Fruit fly (Drosophila melanogaster) whole organism, embryonic: ENCODE results near the gene phol.

Experiments used
- Ada2b ChIP-seq: fragments of 200-800 bp; sonication (Bioruptor generic); IDR thresholded peaks from 2 replicates; pipeline ENCODE4 v1.3.6; 2022; ENCODE audit warnings: missing biosample characterization, missing genetic modification characterization
- CG10462 ChIP-seq: fragments of 200-800 bp; sonication (Bioruptor generic); optimal IDR thresholded peaks from 2 replicates; lab custom pipeline; 2016; ENCODE audit warnings: missing biosample characterization, missing genetic modification characterization
- CG10565 ChIP-seq: fragments of 200-800 bp; sonication (Bioruptor generic); optimal IDR thresholded peaks from 3 replicates; lab custom pipeline; 2016; ENCODE audit warnings: missing biosample characterization, mild to moderate bottlenecking, missing genetic modification characterization
- CG13287 ChIP-seq: fragments of 200-800 bp; sonication (Bioruptor generic); IDR thresholded peaks from 2 replicates; pipeline ENCODE4 v1.3.6; 2022; ENCODE audit warnings: missing biosample characterization, missing genetic modification characterization; ENCODE audit not compliant: partially characterized antibody
- CG1647 ChIP-seq: fragments of 200-800 bp; sonication (Bioruptor generic); optimal IDR thresholded peaks from 3 replicates; lab custom pipeline; 2016; ENCODE audit warnings: missing biosample characterization, missing genetic modification characterization
- CG16863 ChIP-seq: fragments of 200-800 bp; sonication (Bioruptor generic); optimal IDR thresholded peaks from 3 replicates; lab custom pipeline; 2016; ENCODE audit warnings: missing biosample characterization, missing genetic modification characterization
- CG17829 ChIP-seq: fragments of 200-800 bp; optimal IDR thresholded peaks from 2 replicates; lab custom pipeline; 2019; ENCODE audit warnings: missing biosample characterization, mild to moderate bottlenecking, missing genetic modification characterization, moderate library complexity
- CG18262 ChIP-seq: fragments of 200-800 bp; optimal IDR thresholded peaks from 3 replicates; lab custom pipeline; 2019; ENCODE audit warnings: missing biosample characterization, mild to moderate bottlenecking, missing genetic modification characterization, moderate library complexity
- CG2202 ChIP-seq: fragments of 200-800 bp; sonication (Bioruptor generic); optimal IDR thresholded peaks from 2 replicates; lab custom pipeline; 2018; ENCODE audit warnings: missing biosample characterization, mild to moderate bottlenecking, missing genetic modification characterization
- CG30403 ChIP-seq: fragments of 200-800 bp; sonication (Bioruptor generic); optimal IDR thresholded peaks from 3 replicates; lab custom pipeline; 2016; ENCODE audit warnings: missing biosample characterization, missing genetic modification characterization
- CG31441 ChIP-seq: fragments of 200-800 bp; sonication (Bioruptor generic); IDR thresholded peaks from 2 replicates; pipeline ENCODE4 v1.3.6; 2022; ENCODE audit warnings: missing biosample characterization, missing genetic modification characterization
- CG3163 ChIP-seq: fragments of 200-800 bp; sonication (Bioruptor generic); optimal IDR thresholded peaks from 3 replicates; lab custom pipeline; 2016; ENCODE audit warnings: missing biosample characterization, missing genetic modification characterization
- CG33557 ChIP-seq: fragments of 200-800 bp; sonication (Bioruptor generic); optimal IDR thresholded peaks from 2 replicates; lab custom pipeline; 2019; ENCODE audit warnings: missing biosample characterization, mild to moderate bottlenecking, missing genetic modification characterization, moderate library complexity
- CG3407 ChIP-seq: fragments of 200-800 bp; sonication (Bioruptor generic); optimal IDR thresholded peaks from 2 replicates; lab custom pipeline; 2018; ENCODE audit warnings: missing biosample characterization, mild to moderate bottlenecking, missing genetic modification characterization
- CG4424 ChIP-seq: fragments of 200-800 bp; sonication (Bioruptor generic); optimal IDR thresholded peaks from 3 replicates; lab custom pipeline; 2016; ENCODE audit warnings: missing biosample characterization, missing genetic modification characterization
- CG6791 ChIP-seq: fragments of 200-800 bp; sonication (Bioruptor generic); IDR thresholded peaks from 3 replicates; pipeline ENCODE4 v1.3.6; 2022; ENCODE audit warnings: missing biosample characterization, missing genetic modification characterization; ENCODE audit not compliant: partially characterized antibody
- CG9932 ChIP-seq: fragments of 200-800 bp; sonication (Bioruptor generic); IDR thresholded peaks from 2 replicates; pipeline ENCODE4 v1.3.6; 2022; ENCODE audit warnings: missing biosample characterization, missing genetic modification characterization
- D19A ChIP-seq: fragments of 200-800 bp; optimal IDR thresholded peaks from 3 replicates; lab custom pipeline; 2019; ENCODE audit warnings: missing biosample characterization, mild to moderate bottlenecking, missing genetic modification characterization, moderate library complexity
- Dp ChIP-seq: fragments of 200-800 bp; sonication (Bioruptor generic); optimal IDR thresholded peaks from 2 replicates; lab custom pipeline; 2018; ENCODE audit warnings: missing biosample characterization, mild to moderate bottlenecking, missing genetic modification characterization, moderate library complexity
- Dref ChIP-seq: fragments of 200-800 bp; sonication (Bioruptor generic); IDR thresholded peaks from 2 replicates; pipeline ENCODE4 v1.3.6; 2022; ENCODE audit warnings: missing biosample characterization, missing genetic modification characterization
- HLH4C ChIP-seq: fragments of 200-800 bp; sonication (Bioruptor generic); IDR thresholded peaks from 3 replicates; pipeline ENCODE4 v1.3.6; 2022; ENCODE audit warnings: missing biosample characterization, missing genetic modification characterization; ENCODE audit not compliant: partially characterized antibody
- HmgD ChIP-seq: fragments of 200-800 bp; sonication (Bioruptor generic); optimal IDR thresholded peaks from 3 replicates; lab custom pipeline; 2016; ENCODE audit warnings: missing biosample characterization, missing genetic modification characterization
- Mad ChIP-seq: fragments of 200-800 bp; sonication (Bioruptor generic); optimal IDR thresholded peaks from 2 replicates; lab custom pipeline; 2016; ENCODE audit warnings: missing biosample characterization, missing genetic modification characterization
- Poxn ChIP-seq: fragments of 200-800 bp; sonication (Bioruptor generic); IDR thresholded peaks from 2 replicates; pipeline ENCODE4 v1.3.6; 2022; ENCODE audit warnings: missing biosample characterization, missing genetic modification characterization
- Side ChIP-seq: fragments of 200-800 bp; sonication (Bioruptor generic); optimal IDR thresholded peaks from 2 replicates; lab custom pipeline; 2016; ENCODE audit warnings: missing biosample characterization, missing genetic modification characterization
- Sox100B ChIP-seq: fragments of 200-800 bp; sonication (Bioruptor generic); optimal IDR thresholded peaks from 3 replicates; lab custom pipeline; 2018; ENCODE audit warnings: missing biosample characterization, mild to moderate bottlenecking, missing genetic modification characterization
- Spps ChIP-seq: fragments of 200-800 bp; sonication (Bioruptor generic); optimal IDR thresholded peaks from 2 replicates; lab custom pipeline; 2018; ENCODE audit warnings: missing biosample characterization, mild to moderate bottlenecking, missing genetic modification characterization
- Stat92E ChIP-seq, 3 experiments: fragments of >200 bp in 2 of 3; fragments of 200-800 bp in 1 of 3; sonication (Bioruptor generic) in 1 of 3; optimal IDR thresholded peaks; 2 replicates each; lab custom pipeline; 2017 to 2019; ENCODE audit warnings: missing biosample characterization in 3 of 3, missing genetic modification characterization in 3 of 3, mild to moderate bottlenecking in 1 of 3, moderate library complexity in 1 of 3
- Vsx1 ChIP-seq: fragments of 200-800 bp; sonication (Bioruptor generic); optimal IDR thresholded peaks from 2 replicates; lab custom pipeline; 2017; ENCODE audit warnings: missing biosample characterization, mild to moderate bottlenecking, missing genetic modification characterization, missing genetic modification reagents
- ato ChIP-seq: fragments of 200-800 bp; sonication (Bioruptor generic); IDR thresholded peaks from 2 replicates; pipeline ENCODE4 v1.3.6; 2022; ENCODE audit warnings: missing biosample characterization, missing genetic modification characterization; ENCODE audit not compliant: partially characterized antibody
- az2 ChIP-seq: fragments of 200-800 bp; sonication (Bioruptor generic); optimal IDR thresholded peaks from 3 replicates; lab custom pipeline; 2016; ENCODE audit warnings: missing biosample characterization, missing genetic modification characterization
- bab2 ChIP-seq: fragments of 200-800 bp; sonication (Bioruptor generic); optimal IDR thresholded peaks from 2 replicates; lab custom pipeline; 2016; ENCODE audit warnings: missing biosample characterization, missing genetic modification characterization
- bowl ChIP-seq: fragments of 200-800 bp; sonication (Bioruptor generic); IDR thresholded peaks from 2 replicates; pipeline ENCODE4 v1.3.6; 2022; ENCODE audit warnings: missing biosample characterization, missing genetic modification characterization
- cg ChIP-seq: fragments of 200-800 bp; sonication (Bioruptor generic); optimal IDR thresholded peaks from 3 replicates; lab custom pipeline; 2019; ENCODE audit warnings: missing biosample characterization, mild to moderate bottlenecking, missing genetic modification characterization, moderate library complexity
- dimm ChIP-seq: fragments of 200-800 bp; sonication (Bioruptor generic); IDR thresholded peaks from 2 replicates; pipeline ENCODE4 v1.3.6; 2022; ENCODE audit warnings: missing biosample characterization, missing genetic modification characterization
- en ChIP-seq: fragments of 200-800 bp; sonication (Bioruptor generic); optimal IDR thresholded peaks from 2 replicates; lab custom pipeline; 2016; ENCODE audit warnings: missing biosample characterization, missing genetic modification characterization
- gt ChIP-seq: fragments of 200-800 bp; sonication (Bioruptor generic); IDR thresholded peaks from 2 replicates; pipeline ENCODE4 v1.3.6; 2022; ENCODE audit warnings: missing biosample characterization, missing genetic modification characterization
- jumu ChIP-seq: fragments of 200-800 bp; sonication (Bioruptor generic); optimal IDR thresholded peaks from 3 replicates; lab custom pipeline; 2016; ENCODE audit warnings: missing biosample characterization, missing genetic modification characterization
- ken ChIP-seq: fragments of 200-800 bp; sonication (Bioruptor generic); IDR thresholded peaks from 3 replicates; pipeline ENCODE4 v1.3.6; 2022; ENCODE audit warnings: missing biosample characterization, missing genetic modification characterization
- mld ChIP-seq: fragments of 200-800 bp; sonication (Bioruptor generic); IDR thresholded peaks from 3 replicates; pipeline ENCODE4 v1.3.6; 2022; ENCODE audit warnings: missing biosample characterization, missing genetic modification characterization; ENCODE audit not compliant: partially characterized antibody
- nau ChIP-seq: fragments of 200-800 bp; sonication (Bioruptor generic); optimal IDR thresholded peaks from 3 replicates; lab custom pipeline; 2017; ENCODE audit warnings: missing biosample characterization, mild to moderate bottlenecking, missing genetic modification characterization, missing genetic modification reagents
- org-1 ChIP-seq: fragments of 200-800 bp; sonication (Bioruptor generic); optimal IDR thresholded peaks from 2 replicates; lab custom pipeline; 2017; ENCODE audit warnings: missing biosample characterization, missing genetic modification characterization
- pfk ChIP-seq: fragments of 200-800 bp; sonication (Bioruptor generic); optimal IDR thresholded peaks from 2 replicates; lab custom pipeline; 2018; ENCODE audit warnings: missing biosample characterization, mild to moderate bottlenecking, missing genetic modification characterization, moderate library complexity
- pzg ChIP-seq: fragments of 200-800 bp; sonication (Bioruptor generic); optimal IDR thresholded peaks from 3 replicates; lab custom pipeline; 2018; ENCODE audit warnings: missing biosample characterization, mild to moderate bottlenecking, missing genetic modification characterization, moderate library complexity
- rib ChIP-seq: fragments of 200-800 bp; sonication (Bioruptor generic); IDR thresholded peaks from 2 replicates; pipeline ENCODE4 v1.3.6; 2022; ENCODE audit warnings: missing biosample characterization, missing genetic modification characterization
- ro ChIP-seq: fragments of 200-800 bp; sonication (Bioruptor generic); IDR thresholded peaks from 2 replicates; pipeline ENCODE4 v1.3.6; 2022; ENCODE audit warnings: missing biosample characterization, missing genetic modification characterization
- sc ChIP-seq, 3 experiments: fragments of >200 bp in 2 of 3; fragments of 200-800 bp in 1 of 3; sonication (Bioruptor generic) in 1 of 3; optimal IDR thresholded peaks; 2 replicates in 2 of 3; 3 replicates in 1 of 3; lab custom pipeline; 2017; ENCODE audit warnings: mild to moderate bottlenecking in 1 of 3, missing biosample characterization in 1 of 3, missing genetic modification characterization in 1 of 3, missing genetic modification reagents in 1 of 3
- slou ChIP-seq: fragments of 200-800 bp; sonication (Bioruptor generic); optimal IDR thresholded peaks from 3 replicates; lab custom pipeline; 2016; ENCODE audit warnings: missing biosample characterization, missing genetic modification characterization
- sob ChIP-seq: fragments of 200-800 bp; sonication (Bioruptor generic); IDR thresholded peaks from 2 replicates; pipeline ENCODE4 v1.3.6; 2022; ENCODE audit warnings: missing biosample characterization, missing genetic modification characterization
- usp ChIP-seq: fragments of >200 bp; optimal IDR thresholded peaks from 2 replicates; lab custom pipeline; 2017; ENCODE audit warnings: missing biosample characterization, missing genetic modification characterization

The phol gene

dm6 chr3L:9451522-9452118 lies 4.5 kb downstream of the phol start, which contains the start of the genes CG3448 and ghi (continued):
- TF ChIP-seq HmgD (GFP tag; lab: Kevin White, UChicago) (no peak), rib (GFP tag; lab: Robert Waterston, UW) (no peak), Ada2b (GFP tag; lab: Robert Waterston, UW) (peak; percentile 54; the same call in 1 of the 2 replicates), CG17829 (peak; percentile 61), pfk (GFP tag; lab: Kevin White, UChicago) (no peak), Side (GFP tag; lab: Kevin White, UChicago) (peak; percentile 26), cg (GFP tag; lab: Kevin White, UChicago) (no peak), sc (optimal IDR thresholded peaks at IDR 0.05; lab: Kevin White, UChicago) (no peak), sc (GFP tag; optimal IDR thresholded peaks at IDR 0.05; lab: Kevin White, UChicago) (no peak), CG10565 (GFP tag; lab: Kevin White, UChicago) (no peak), bab2 (GFP tag; lab: Kevin White, UChicago) (peak; percentile 8), CG3407 (no peak), bowl (GFP tag; lab: Robert Waterston, UW) (no peak), jumu (peak; percentile 17), az2 (peak; percentile 3), CG9932 (GFP tag; lab: Robert Waterston, UW) (peak; percentile 61), ken (GFP tag; lab: Robert Waterston, UW) (no peak), CG1647 (GFP tag; lab: Kevin White, UChicago) (no peak), nau (GFP tag; lab: Kevin White, UChicago) (no peak), D19A (peak; percentile 45), org-1 (GFP tag; lab: Kevin White, UChicago) (no peak), CG30403 (peak; percentile 76), mld (GFP tag; lab: Robert Waterston, UW) (no peak), sob (GFP tag; lab: Robert Waterston, UW) (peak; percentile 83), CG3163 (GFP tag; lab: Kevin White, UChicago) (no peak), CG18262 (peak; percentile 66), CG16863 (GFP tag; lab: Kevin White, UChicago) (peak; percentile 1), Spps (tag; lab: Kevin White, UChicago) (peak; percentile 54), CG13287 (GFP tag; lab: Robert Waterston, UW) (peak; percentile 83), HLH4C (GFP tag; lab: Robert Waterston, UW) (peak; percentile 84), Mad (peak; percentile 37), Stat92E (GFP tag; optimal IDR thresholded peaks at IDR 0.05; lab: Kevin White, UChicago) (peak in 1 of 3 experiments; percentile 39), pzg (GFP tag; lab: Kevin White, UChicago) (peak; percentile 69), usp (no peak), gt (no peak), Vsx1 (GFP tag; lab: Kevin White, UChicago) (peak; percentile 87), slou (peak; percentile 34), ato (GFP tag; lab: Robert Waterston, UW) (no peak), CG4424 (GFP tag; lab: Kevin White, UChicago) (peak; percentile 75), Dref (GFP tag; lab: Robert Waterston, UW) (peak; percentile 83), Poxn (GFP tag; lab: Robert Waterston, UW) (no peak), ro (GFP tag; lab: Robert Waterston, UW) (no peak), CG33557 (no peak), CG2202 (tag; lab: Kevin White, UChicago) (no peak), Sox100B (GFP tag; lab: Kevin White, UChicago) (peak; percentile 65), Dp (GFP tag; lab: Kevin White, UChicago) (peak; percentile 61), dimm (GFP tag; lab: Robert Waterston, UW) (no peak), CG6791 (GFP tag; lab: Robert Waterston, UW) (peak; percentile 75; the same call in 2 of the 3 replicates), en (GFP tag; lab: Kevin White, UChicago) (no peak), CG31441 (peak; percentile 77), CG10462 (GFP tag; lab: Kevin White, UChicago) (no peak)
